Worm (Caenorhabditis elegans) whole organism, L4 larva: ENCODE measurements around the gene cysl-3.

Experiments used
- F10B5.3 ChIP-seq: sonication (generic microtip); optimal IDR thresholded peaks from 2 replicates; lab custom pipeline; 2016; ENCODE audit warnings: mild to moderate bottlenecking, missing genetic modification characterization, missing compliant biosample characterization
- F37D6.2 ChIP-seq: sonication (generic microtip); optimal IDR thresholded peaks from 2 replicates; lab custom pipeline; 2016; ENCODE audit warnings: mild to moderate bottlenecking, missing genetic modification characterization, missing compliant biosample characterization
- F49E8.2 ChIP-seq: sonication (generic microtip); optimal IDR thresholded peaks from 2 replicates; lab custom pipeline; 2016; ENCODE audit warnings: missing compliant biosample characterization, mild to moderate bottlenecking, missing genetic modification characterization, borderline replicate concordance
- R02D3.7 ChIP-seq: fragments of 150-350 bp; sonication (generic microtip); optimal IDR thresholded peaks from 3 replicates; lab custom pipeline; 2014; ENCODE audit warnings: missing biosample characterization, missing genetic modification characterization
- T20F7.1 ChIP-seq: fragments of 200-800 bp; sonication (Bioruptor generic); optimal IDR thresholded peaks from 2 replicates; lab custom pipeline; 2018; ENCODE audit warnings: mild to moderate bottlenecking, missing genetic modification characterization, missing compliant biosample characterization
- Y48G9A.11 ChIP-seq: fragments of 200-800 bp; sonication (Bioruptor generic); IDR thresholded peaks from 2 replicates; pipeline ENCODE4 v1.3.6; 2022; ENCODE audit warnings: missing genetic modification reagents, missing genetic modification characterization, missing compliant biosample characterization
- Y5F2A.4 ChIP-seq: fragments of 200-800 bp; sonication (Bioruptor generic); optimal IDR thresholded peaks from 2 replicates; lab custom pipeline; 2018; ENCODE audit warnings: mild to moderate bottlenecking, missing genetic modification characterization, missing compliant biosample characterization
- aha-1 ChIP-seq: fragments of 150-350 bp; peaks from one replicate; lab custom pipeline; 2014; ENCODE audit warnings: missing biosample characterization, missing genetic modification characterization
- arid-1 ChIP-seq: fragments of 200-800 bp; sonication (Bioruptor generic); conservative IDR thresholded peaks from 2 replicates; pipeline ENCODE4 v1.3.6; 2022; ENCODE audit warnings: missing genetic modification reagents, missing genetic modification characterization, missing compliant biosample characterization
- ceh-32 ChIP-seq: sonication (generic microtip); optimal IDR thresholded peaks from 2 replicates; lab custom pipeline; 2016; ENCODE audit warnings: mild to moderate bottlenecking, missing genetic modification characterization, missing compliant biosample characterization; ENCODE audit not compliant: poor library complexity
- cey-2 ChIP-seq: sonication (generic microtip); optimal IDR thresholded peaks from 3 replicates; lab custom pipeline; 2017; ENCODE audit warnings: missing genetic modification characterization, mild to moderate bottlenecking, missing compliant biosample characterization, antibody characterized with exemption, borderline replicate concordance; ENCODE audit not compliant: insufficient read depth
- ctbp-1 ChIP-seq: fragments of 200-800 bp; sonication (Bioruptor generic); IDR thresholded peaks from 2 replicates; pipeline ENCODE4 v1.3.6; 2022; ENCODE audit warnings: missing genetic modification reagents, missing genetic modification characterization, missing compliant biosample characterization
- daf-12 ChIP-seq: fragments of 150-350 bp; optimal IDR thresholded peaks from 2 replicates; lab custom pipeline; 2014; ENCODE audit warnings: missing biosample characterization, missing genetic modification reagents, missing genetic modification characterization
- daf-16 ChIP-seq, 3 experiments: sonication (generic microtip); optimal IDR thresholded peaks; 2 replicates each; lab custom pipeline; 2016 to 2017; ENCODE audit warnings: missing genetic modification characterization in 3 of 3, missing genetic modification reagents in 3 of 3, mild to moderate bottlenecking in 2 of 3, missing compliant biosample characterization in 2 of 3, missing biosample characterization in 1 of 3, moderate library complexity in 1 of 3
- dpl-1 ChIP-seq: fragments of 150-350 bp; optimal IDR thresholded peaks from 2 replicates; lab custom pipeline; 2014; ENCODE audit warnings: missing biosample characterization, missing genetic modification reagents, missing genetic modification characterization
- dve-1 ChIP-seq: sonication (generic microtip); optimal IDR thresholded peaks from 2 replicates; lab custom pipeline; 2017; ENCODE audit warnings: antibody characterized with exemption, mild to moderate bottlenecking, missing genetic modification characterization, missing compliant biosample characterization; ENCODE audit not compliant: insufficient read depth
- egl-43 ChIP-seq: fragments of 200-800 bp; sonication (Bioruptor generic); IDR thresholded peaks from 2 replicates; pipeline ENCODE4 v1.3.6; 2022; ENCODE audit warnings: missing genetic modification reagents, missing genetic modification characterization, missing compliant biosample characterization
- gei-8 ChIP-seq: fragments of 200-800 bp; sonication (Bioruptor generic); optimal IDR thresholded peaks from 2 replicates; lab custom pipeline; 2018; ENCODE audit warnings: mild to moderate bottlenecking, missing genetic modification characterization, missing compliant biosample characterization
- hlh-11 ChIP-seq: fragments of 200-800 bp; sonication (Bioruptor generic); optimal IDR thresholded peaks from 2 replicates; lab custom pipeline; 2018; ENCODE audit warnings: mild to moderate bottlenecking, missing genetic modification characterization, missing compliant biosample characterization
- hlh-30 ChIP-seq: sonication (generic microtip); optimal IDR thresholded peaks from 2 replicates; lab custom pipeline; 2017; ENCODE audit warnings: antibody characterized with exemption, mild to moderate bottlenecking, missing genetic modification characterization, missing compliant biosample characterization; ENCODE audit not compliant: insufficient read depth
- hmg-1.1 ChIP-seq: fragments of 200-800 bp; sonication (Bioruptor generic); IDR thresholded peaks from 2 replicates; pipeline ENCODE4 v1.3.6; 2022; ENCODE audit warnings: missing genetic modification reagents, missing genetic modification characterization, missing compliant biosample characterization
- jun-1 ChIP-seq: fragments of 150-350 bp; optimal IDR thresholded peaks from 2 replicates; lab custom pipeline; 2014; ENCODE audit warnings: missing biosample characterization, missing genetic modification reagents, missing genetic modification characterization
- lin-13 ChIP-seq: fragments of 150-350 bp; optimal IDR thresholded peaks from 2 replicates; lab custom pipeline; 2014; ENCODE audit warnings: missing biosample characterization, missing genetic modification reagents, missing genetic modification characterization
- lin-29 ChIP-seq: fragments of 200-800 bp; sonication (Bioruptor generic); IDR thresholded peaks from 2 replicates; pipeline ENCODE4 v1.3.6; 2022; ENCODE audit warnings: missing genetic modification reagents, missing genetic modification characterization, missing compliant biosample characterization
- lin-38 ChIP-seq: fragments of 200-800 bp; sonication (Bioruptor generic); IDR thresholded peaks from 2 replicates; pipeline ENCODE4 v1.3.6; 2022; ENCODE audit warnings: missing genetic modification reagents, missing genetic modification characterization, missing compliant biosample characterization
- lin-39 ChIP-seq: fragments of 150-350 bp; optimal IDR thresholded peaks from 2 replicates; lab custom pipeline; 2014; ENCODE audit warnings: missing biosample characterization, missing genetic modification reagents, missing genetic modification characterization
- lsy-2 ChIP-seq, 2 experiments: fragments of 150-350 bp in 1 of 2; sonication (generic microtip) in 1 of 2; optimal IDR thresholded peaks; 2 replicates each; lab custom pipeline; 2014 to 2017; ENCODE audit warnings: missing biosample characterization in 2 of 2, missing genetic modification characterization in 2 of 2
- madf-5 ChIP-seq, 2 experiments: fragments of 200-800 bp; sonication (Bioruptor generic); IDR thresholded peaks; 2 replicates each; pipeline ENCODE4 v1.3.6; 2022; ENCODE audit warnings: missing compliant biosample characterization in 2 of 2, missing genetic modification characterization in 2 of 2
- mdl-1 ChIP-seq, 2 experiments: fragments of 150-350 bp in 1 of 2; sonication (generic microtip) in 1 of 2; optimal IDR thresholded peaks; 2 replicates each; lab custom pipeline; 2014 to 2017; ENCODE audit warnings: missing biosample characterization in 2 of 2, missing genetic modification characterization in 2 of 2
- mdt-29 ChIP-seq: fragments of 200-800 bp; sonication (Bioruptor generic); IDR thresholded peaks from 2 replicates; pipeline ENCODE4 v1.3.6; 2022; ENCODE audit warnings: missing genetic modification reagents, missing genetic modification characterization, missing compliant biosample characterization
- mep-1 ChIP-seq: fragments of 150-350 bp; sonication (generic microtip); optimal IDR thresholded peaks from 3 replicates; lab custom pipeline; 2014; ENCODE audit warnings: missing biosample characterization, missing genetic modification characterization
- mes-2 ChIP-seq: sonication (generic microtip); optimal IDR thresholded peaks from 2 replicates; lab custom pipeline; 2016; ENCODE audit warnings: missing genotype, mild to moderate bottlenecking, missing genetic modification characterization, missing compliant biosample characterization; ENCODE audit not compliant: poor library complexity, severe bottlenecking
- mxl-2 ChIP-seq: fragments of 200-800 bp; sonication (Bioruptor generic); conservative IDR thresholded peaks from 2 replicates; pipeline ENCODE4 v1.3.6; 2022; ENCODE audit warnings: missing genetic modification reagents, missing genetic modification characterization, missing compliant biosample characterization
- nhr-28 ChIP-seq: fragments of 150-350 bp; optimal IDR thresholded peaks from 2 replicates; lab custom pipeline; 2014; ENCODE audit warnings: missing biosample characterization, missing genetic modification characterization
- nhr-42 ChIP-seq: fragments of 200-800 bp; sonication (Bioruptor generic); IDR thresholded peaks from 2 replicates; pipeline ENCODE4 v1.3.6; 2022; ENCODE audit warnings: missing genetic modification characterization, missing compliant biosample characterization
- nhr-76 ChIP-seq: fragments of 150-350 bp; optimal IDR thresholded peaks from 2 replicates; lab custom pipeline; 2014; ENCODE audit warnings: missing biosample characterization, missing genetic modification characterization
- set-16 ChIP-seq: fragments of 200-800 bp; sonication (Bioruptor generic); IDR thresholded peaks from 2 replicates; pipeline ENCODE4 v1.3.6; 2022; ENCODE audit warnings: missing genetic modification reagents, missing genetic modification characterization, missing compliant biosample characterization
- skn-1 ChIP-seq: fragments of 150-350 bp; optimal IDR thresholded peaks from 2 replicates; lab custom pipeline; 2014; ENCODE audit warnings: missing biosample characterization, missing genetic modification characterization
- tag-97 ChIP-seq: fragments of 200-800 bp; sonication (Bioruptor generic); IDR thresholded peaks from 2 replicates; pipeline ENCODE4 v1.3.6; 2022; ENCODE audit warnings: missing genetic modification characterization, missing compliant biosample characterization
- unc-130 ChIP-seq: sonication (generic microtip); optimal IDR thresholded peaks from 2 replicates; lab custom pipeline; 2016; ENCODE audit warnings: missing genetic modification reagents, missing genetic modification characterization, missing compliant biosample characterization
- unc-62 ChIP-seq, 3 experiments: fragments of 150-350 bp in 1 of 3; sonication (generic microtip); optimal IDR thresholded peaks in 2 of 3; peaks in 1 of 3; 1 replicate in 1 of 3; 2 replicates in 2 of 3; lab custom pipeline; 2014 to 2017; ENCODE audit warnings: missing biosample characterization in 3 of 3, missing genetic modification characterization in 3 of 3, missing genetic modification reagents in 3 of 3, missing genotype in 1 of 3
- vab-7 ChIP-seq: fragments of 200-800 bp; sonication (Bioruptor generic); IDR thresholded peaks from 2 replicates; pipeline ENCODE4 v1.3.6; 2022; ENCODE audit warnings: missing genetic modification reagents, missing genetic modification characterization, missing compliant biosample characterization
- zfp-3 ChIP-seq: fragments of 200-800 bp; sonication (Bioruptor generic); conservative IDR thresholded peaks from 2 replicates; pipeline ENCODE4 v1.3.6; 2022; ENCODE audit warnings: missing genetic modification reagents, missing genetic modification characterization, missing compliant biosample characterization
- ztf-11 ChIP-seq: fragments of 150-350 bp; optimal IDR thresholded peaks from 2 replicates; lab custom pipeline; 2014; ENCODE audit warnings: missing biosample characterization, missing genetic modification characterization

cysl-3 gene

DNA sequence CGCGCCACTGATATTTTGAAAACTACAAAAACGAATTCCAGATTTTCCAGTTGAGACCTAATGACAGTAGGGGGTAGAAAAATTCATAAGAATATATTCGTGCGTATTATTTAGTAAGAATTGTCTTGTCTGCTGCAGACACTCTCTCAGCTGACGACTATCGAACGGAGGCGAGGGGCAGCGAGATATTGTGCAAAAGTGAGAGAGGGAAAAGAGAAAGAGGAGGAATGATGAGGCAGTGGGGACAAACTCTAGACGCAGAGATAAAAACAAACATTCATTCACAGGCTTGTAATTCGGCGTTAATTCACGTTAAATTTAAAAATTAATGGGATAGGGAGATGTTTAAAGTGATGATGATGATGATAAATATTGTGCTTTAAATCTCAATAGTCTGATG, 19.0 kb downstream of the cysl-3 start, which contains the start of gene gid-7:
TSS of gene gid-7 (minus strand) at position 188 of the 400 bp plus-strand sequence.
- peak; percentile 2 for TF ChIP-seq unc-130 (GFP tag; lab: Kevin White, UChicago)
- no peak for TF ChIP-seq cey-2 (tag; lab: Kevin White, UChicago)
- peak in 1 of 2 experiments; percentile 96 for TF ChIP-seq unc-62 (GFP tag; optimal IDR thresholded peaks at IDR 0.05 in 1 of 2; lab: Kevin White, UChicago)
- TF ChIP-seq unc-62 (tag; optimal IDR thresholded peaks at IDR 0.05; lab: Kevin White, UChicago): no peak
- peak; percentile 67 for TF ChIP-seq hlh-11
- peak; percentile 31 for TF ChIP-seq mep-1 (tag; lab: Kevin White, UChicago)
- no peak for TF ChIP-seq daf-16 (GFP tag; optimal IDR thresholded peaks at IDR 0.05; lab: Kevin White, UChicago)
- peak; percentile 24 for TF ChIP-seq daf-16 (tag; optimal IDR thresholded peaks at IDR 0.05; lab: Kevin White, UChicago)
- TF ChIP-seq F49E8.2: peak; percentile 5
- no peak for TF ChIP-seq skn-1 (tag; lab: Kevin White, UChicago)
- peak; percentile 56 for TF ChIP-seq lin-38 (GFP tag; lab: Robert Waterston, UW)
- no peak for TF ChIP-seq ceh-32 (tag; lab: Kevin White, UChicago)
- peak; percentile 32 for TF ChIP-seq lin-13 (GFP tag; lab: Kevin White, UChicago)
- peak; percentile 63 for TF ChIP-seq dpl-1 (GFP tag; lab: Kevin White, UChicago)
- no peak for TF ChIP-seq zfp-3 (GFP tag; lab: Robert Waterston, UW)
- peak; percentile 70 for TF ChIP-seq hlh-30 (tag; lab: Kevin White, UChicago)
- no peak for TF ChIP-seq Y5F2A.4 (GFP tag; lab: Kevin White, UChicago)
- TF ChIP-seq lsy-2 (tag; optimal IDR thresholded peaks at IDR 0.05; lab: Kevin White, UChicago): peak in 1 of 2 experiments; percentile 54
- no peak for TF ChIP-seq ztf-11 (tag; lab: Kevin White, UChicago)
- TF ChIP-seq Y48G9A.11 (GFP tag; lab: Robert Waterston, UW): 0 out of 2 replicates have a peak, but pooled peaks have one; percentile 26
- peak; percentile 20 for TF ChIP-seq nhr-28 (tag; lab: Kevin White, UChicago)
- TF ChIP-seq hmg-1.1: peak; percentile 37; the same call in 1 of the 2 replicates
- no peak for TF ChIP-seq nhr-76 (tag; lab: Kevin White, UChicago)
- TF ChIP-seq aha-1 (tag; lab: Kevin White, UChicago): peak; percentile 95
- peak; percentile 65 for TF ChIP-seq mes-2 (tag; lab: Kevin White, UChicago)
- peak; percentile 28; the same call in 1 of the 2 replicates for TF ChIP-seq egl-43 (GFP tag; lab: Robert Waterston, UW)

- TF ChIP-seq set-16 (GFP tag; lab: Robert Waterston, UW) (peak; percentile 91), F37D6.2 (tag; lab: Kevin White, UChicago) (no peak), lin-29 (GFP tag; lab: Robert Waterston, UW) (no peak), egl-43 (GFP tag; lab: Robert Waterston, UW) (peak; percentile 38; the same call in 1 of the 2 replicates), F10B5.3 (no peak), aha-1 (tag; lab: Kevin White, UChicago) (peak; percentile 28), unc-130 (GFP tag; lab: Kevin White, UChicago) (no peak)
Measured at ce11 chrV:3750328-3750727, 25.6 kb downstream of the cysl-3 start.

DNA sequence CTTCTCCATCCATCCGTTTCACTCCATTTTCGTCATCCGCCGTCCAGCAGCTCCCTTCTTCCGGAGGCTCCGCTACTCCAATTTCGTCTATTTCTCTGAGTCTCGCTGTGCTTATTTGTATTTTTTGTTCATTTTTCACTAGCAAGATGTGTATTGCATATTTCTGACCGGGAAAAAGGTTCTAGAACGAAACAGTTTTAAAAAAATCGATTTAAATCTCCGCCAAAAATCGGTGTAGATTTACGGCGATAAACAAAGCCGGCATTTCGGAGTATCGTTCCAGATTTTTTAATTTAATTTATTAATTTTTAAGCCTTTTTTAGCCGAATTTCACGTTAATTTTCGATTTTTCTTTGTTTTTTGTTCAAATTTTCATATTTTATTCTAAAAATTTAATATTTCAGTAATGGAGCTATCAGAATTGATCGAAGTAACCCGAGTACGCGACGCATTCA, 32.7 kb downstream of the cysl-3 start, which contains the start of gene mtm-9:
TSS of gene mtm-9 (plus strand) at position 405 of the 455 bp plus-strand sequence.
- no peak for TF ChIP-seq jun-1 (tag; lab: Kevin White, UChicago)
- no peak for TF ChIP-seq vab-7
- no peak for TF ChIP-seq ztf-11 (tag; lab: Kevin White, UChicago)
- TF ChIP-seq dve-1 (tag; lab: Kevin White, UChicago): peak; percentile 31
- TF ChIP-seq tag-97 (GFP tag; lab: Robert Waterston, UW): no peak
- TF ChIP-seq mdl-1 (tag; optimal IDR thresholded peaks at IDR 0.05; lab: Kevin White, UChicago): no peak
- no peak for TF ChIP-seq arid-1 (GFP tag; lab: Robert Waterston, UW)
- TF ChIP-seq mxl-2 (GFP tag; lab: Robert Waterston, UW): no peak
- no peak for TF ChIP-seq madf-5 (GFP tag; IDR thresholded peaks at IDR 0.05; lab: Robert Waterston, UW)
- no peak for TF ChIP-seq F49E8.2
- no peak for TF ChIP-seq ctbp-1 (GFP tag; lab: Robert Waterston, UW)
- no peak for TF ChIP-seq lin-39 (tag; lab: Kevin White, UChicago)
- TF ChIP-seq daf-12 (tag; lab: Kevin White, UChicago): no peak
- TF ChIP-seq nhr-76 (tag; lab: Kevin White, UChicago): no peak
- no peak for TF ChIP-seq nhr-42 (GFP tag; lab: Robert Waterston, UW)
- TF ChIP-seq mdt-29: no peak
- TF ChIP-seq T20F7.1 (GFP tag; lab: Kevin White, UChicago): no peak
- TF ChIP-seq gei-8: no peak
- peak; percentile 42 for TF ChIP-seq hlh-30 (tag; lab: Kevin White, UChicago)
- peak; percentile 70 for TF ChIP-seq R02D3.7 (tag; lab: Kevin White, UChicago)
- TF ChIP-seq unc-130 (GFP tag; lab: Kevin White, UChicago): no peak
